Fruit fly (Drosophila melanogaster): ENCODE results near the gene PDZ-GEF.

PDZ-GEF gene

DNA sequence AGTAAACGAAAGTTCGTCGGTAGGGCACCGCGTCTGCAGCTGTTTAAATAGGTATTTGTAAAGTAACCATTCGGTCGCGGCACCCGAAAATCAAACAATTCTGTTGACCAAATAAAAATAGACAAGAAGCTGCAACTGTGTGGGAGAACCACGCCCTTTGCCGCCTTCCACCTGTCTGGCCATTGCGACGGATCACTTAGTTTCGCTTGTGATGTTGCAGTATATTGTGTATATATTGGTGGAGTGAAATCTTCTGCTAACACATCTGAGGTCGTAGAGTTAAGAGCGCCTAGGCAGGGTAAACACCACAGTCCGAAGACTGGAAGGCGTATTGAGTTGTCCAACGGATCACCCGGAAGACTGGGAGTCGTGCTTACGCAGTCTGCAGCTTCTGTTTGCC is 40.2 kb upstream of the PDZ-GEF start (continued):
- TF ChIP-seq bbx (GFP tag; IDR thresholded peaks at IDR 0.05; ENCODE audit: partially characterized antibody) (no peak), NC2β (GFP tag; optimal IDR thresholded peaks at IDR 0.05) (no peak), exex (tag; optimal IDR thresholded peaks at IDR 0.05) (no peak), GATAe (GFP tag; conservative IDR thresholded peaks at IDR 0.05) (no peak), CG2129 (GFP tag; IDR thresholded peaks at IDR 0.05; ENCODE audit: partially characterized antibody) (no peak), CG4820 (GFP tag; optimal IDR thresholded peaks at IDR 0.05) (no peak), CG31388 (GFP tag; optimal IDR thresholded peaks at IDR 0.05) (no peak), Xrp1 (GFP tag; IDR thresholded peaks at IDR 0.05) (peak; percentile 38; the same call in 1 of the 2 replicates), rib (GFP tag; IDR thresholded peaks at IDR 0.05) (no peak), CG6654 (GFP tag; optimal IDR thresholded peaks at IDR 0.05) (no peak), bigmax (GFP tag; optimal IDR thresholded peaks at IDR 0.05) (no peak), CG12236 (GFP tag; optimal IDR thresholded peaks at IDR 0.05) (peak; percentile 30), dati (GFP tag; IDR thresholded peaks at IDR 0.05) (no peak), Dfd (GFP tag; optimal IDR thresholded peaks at IDR 0.05) (no peak), btn (GFP tag; optimal IDR thresholded peaks at IDR 0.05) (no peak), CG8478 (optimal IDR thresholded peaks at IDR 0.05) (no peak), Hand (GFP tag; optimal IDR thresholded peaks at IDR 0.05) (no peak), sens-2 (GFP tag; IDR thresholded peaks at IDR 0.05) (no peak), nmo (GFP tag; optimal IDR thresholded peaks at IDR 0.05) (no peak), CG2116 (GFP tag; optimal IDR thresholded peaks at IDR 0.05) (peak; percentile 7), pfk (GFP tag; optimal IDR thresholded peaks at IDR 0.05) (no peak), CG30020 (tag; optimal IDR thresholded peaks at IDR 0.05) (no peak), CG12071 (GFP tag; optimal IDR thresholded peaks at IDR 0.05) (peak; percentile 56), her (GFP tag; optimal IDR thresholded peaks at IDR 0.05) (no peak), HHEX (GFP tag; optimal IDR thresholded peaks at IDR 0.05) (peak; percentile 49), D19A (tag; optimal IDR thresholded peaks at IDR 0.05) (peak; percentile 13), Hsf (GFP tag; optimal IDR thresholded peaks at IDR 0.05) (no peak), Doc2 (GFP tag; IDR thresholded peaks at IDR 0.05) (no peak), gce (GFP tag; IDR thresholded peaks at IDR 0.05) (0 out of 3 replicates have a peak, but pooled peaks have one; percentile 52), zen2 (GFP tag; IDR thresholded peaks at IDR 0.05; ENCODE audit: partially characterized antibody) (no peak), Sox100B (GFP tag; optimal IDR thresholded peaks at IDR 0.05) (peak; percentile 61), seq (GFP tag; IDR thresholded peaks at IDR 0.05) (no peak), slou (GFP tag; optimal IDR thresholded peaks at IDR 0.05) (no peak), tx (GFP tag; optimal IDR thresholded peaks at IDR 0.05) (no peak), mam (GFP tag; optimal IDR thresholded peaks at IDR 0.05) (no peak), cas (GFP tag; IDR thresholded peaks at IDR 0.05) (no peak), CG8089 (GFP tag; optimal IDR thresholded peaks at IDR 0.05) (no peak), Awh (GFP tag; IDR thresholded peaks at IDR 0.05) (no peak), gfzf (GFP tag; optimal IDR thresholded peaks at IDR 0.05) (no peak), MESR4 (GFP tag; optimal IDR thresholded peaks at IDR 0.05) (no peak), trh (GFP tag; optimal IDR thresholded peaks at IDR 0.05) (no peak), Taf1 (GFP tag; IDR thresholded peaks at IDR 0.05) (no peak), nau (GFP tag; optimal IDR thresholded peaks at IDR 0.05) (peak; percentile 69), CG4282 (GFP tag; optimal IDR thresholded peaks at IDR 0.05) (no peak), CG12744 (GFP tag; optimal IDR thresholded peaks at IDR 0.05) (no peak), CG12391 (tag; optimal IDR thresholded peaks at IDR 0.05) (no peak), Poxn (GFP tag; IDR thresholded peaks at IDR 0.05) (no peak), CG18764 (GFP tag; optimal IDR thresholded peaks at IDR 0.05) (peak; percentile 16), Vsx1 (GFP tag; optimal IDR thresholded peaks at IDR 0.05) (peak; percentile 33), CG3847 (GFP tag; IDR thresholded peaks at IDR 0.05) (no peak), CG7928 (GFP tag; optimal IDR thresholded peaks at IDR 0.05) (no peak), CG1233 (GFP tag; optimal IDR thresholded peaks at IDR 0.05) (peak; percentile 45), CG10959 (GFP tag; IDR thresholded peaks at IDR 0.05) (no peak)

Data from whole organism, embryonic.